Fruit fly (Drosophila melanogaster) whole organism, embryonic: ENCODE results near the gene CG12301.
A peak's percentile ranks its signal among the peaks of the same experiment; 100 is the strongest.

Experiments used
- Atf-2 ChIP-seq: fragments of 200-800 bp; sonication (Bioruptor generic); optimal IDR thresholded peaks from 2 replicates; lab custom pipeline; 2016; ENCODE audit warnings: missing biosample characterization, missing genetic modification characterization
- Blimp-1 ChIP-seq: fragments of 200-800 bp; sonication (Bioruptor generic); optimal IDR thresholded peaks from 3 replicates; lab custom pipeline; 2018; ENCODE audit warnings: missing biosample characterization, missing genetic modification characterization, mild to moderate bottlenecking, moderate library complexity, missing genetic modification reagents
- CG10654 ChIP-seq: fragments of 200-800 bp; sonication (Bioruptor generic); optimal IDR thresholded peaks from 2 replicates; lab custom pipeline; 2016; ENCODE audit warnings: missing biosample characterization, missing genetic modification characterization
- CG10979 ChIP-seq: fragments of 200-800 bp; sonication (Bioruptor generic); optimal IDR thresholded peaks from 2 replicates; lab custom pipeline; 2018; ENCODE audit warnings: missing biosample characterization, mild to moderate bottlenecking, missing genetic modification characterization, moderate library complexity
- CG11247 ChIP-seq: fragments of 200-800 bp; sonication (Bioruptor generic); IDR thresholded peaks from 2 replicates; pipeline ENCODE4 v1.3.6; 2022; ENCODE audit warnings: missing biosample characterization, missing genetic modification characterization
- CG12659 ChIP-seq: fragments of 200-800 bp; sonication (Bioruptor generic); optimal IDR thresholded peaks from 3 replicates; lab custom pipeline; 2017; ENCODE audit warnings: mild to moderate bottlenecking, missing biosample characterization, missing genetic modification reagents, missing genetic modification characterization
- CG12744 ChIP-seq: fragments of 200-800 bp; sonication (Bioruptor generic); optimal IDR thresholded peaks from 2 replicates; lab custom pipeline; 2016; ENCODE audit warnings: missing biosample characterization, missing genetic modification characterization
- CG12942 ChIP-seq: fragments of 200-800 bp; sonication (Bioruptor generic); optimal IDR thresholded peaks from 3 replicates; lab custom pipeline; 2016; ENCODE audit warnings: missing biosample characterization, missing genetic modification characterization
- CG13287 ChIP-seq: fragments of 200-800 bp; sonication (Bioruptor generic); IDR thresholded peaks from 2 replicates; pipeline ENCODE4 v1.3.6; 2022; ENCODE audit warnings: missing biosample characterization, missing genetic modification characterization; ENCODE audit not compliant: partially characterized antibody
- CG13424 ChIP-seq: fragments of 200-800 bp; sonication (Bioruptor generic); optimal IDR thresholded peaks from 2 replicates; lab custom pipeline; 2019; ENCODE audit warnings: missing biosample characterization, mild to moderate bottlenecking, missing genetic modification characterization, moderate library complexity
- CG15696 ChIP-seq: fragments of 200-800 bp; sonication (Bioruptor generic); optimal IDR thresholded peaks from 2 replicates; lab custom pipeline; 2019; ENCODE audit warnings: missing biosample characterization, mild to moderate bottlenecking, missing genetic modification characterization, moderate library complexity
- CG1603 ChIP-seq: fragments of 200-800 bp; sonication (Bioruptor generic); optimal IDR thresholded peaks from 2 replicates; lab custom pipeline; 2019; ENCODE audit warnings: missing biosample characterization, mild to moderate bottlenecking, missing genetic modification characterization, moderate library complexity
- CG16813 ChIP-seq: fragments of 200-800 bp; sonication (Bioruptor generic); IDR thresholded peaks from 3 replicates; pipeline ENCODE4 v1.3.6; 2022; ENCODE audit warnings: missing biosample characterization, missing genetic modification characterization; ENCODE audit not compliant: partially characterized antibody
- CG31388 ChIP-seq: fragments of 200-800 bp; sonication (Bioruptor generic); optimal IDR thresholded peaks from 2 replicates; lab custom pipeline; 2016; ENCODE audit warnings: missing biosample characterization, missing genetic modification characterization
- CG3163 ChIP-seq: fragments of 200-800 bp; sonication (Bioruptor generic); optimal IDR thresholded peaks from 3 replicates; lab custom pipeline; 2016; ENCODE audit warnings: missing biosample characterization, missing genetic modification characterization
- CG3726 ChIP-seq: fragments of 200-800 bp; sonication (Bioruptor generic); IDR thresholded peaks from 3 replicates; pipeline ENCODE4, ENCODE4 v1.3.6; 2022; ENCODE audit warnings: missing biosample characterization, missing genetic modification characterization
- CG4360 ChIP-seq: fragments of 200-800 bp; sonication (Bioruptor generic); IDR thresholded peaks from 2 replicates; pipeline ENCODE4 v1.3.6; 2022; ENCODE audit warnings: missing biosample characterization, missing genetic modification characterization
- CG4617 ChIP-seq: fragments of 200-800 bp; sonication (Bioruptor generic); optimal IDR thresholded peaks from 3 replicates; lab custom pipeline; 2016; ENCODE audit warnings: missing biosample characterization, missing genetic modification characterization, borderline replicate concordance
- CG6654 ChIP-seq: fragments of 200-800 bp; sonication (Bioruptor generic); optimal IDR thresholded peaks from 2 replicates; lab custom pipeline; 2017; ENCODE audit warnings: missing biosample characterization, mild to moderate bottlenecking, missing genetic modification characterization
- CG7372 ChIP-seq: fragments of 200-800 bp; sonication (Bioruptor generic); IDR thresholded peaks from 2 replicates; pipeline ENCODE4 v1.3.6; 2022; ENCODE audit warnings: missing biosample characterization, missing genetic modification characterization
- Chrac-16 ChIP-seq: fragments of 200-800 bp; sonication (Bioruptor generic); optimal IDR thresholded peaks from 3 replicates; lab custom pipeline; 2016; ENCODE audit warnings: missing biosample characterization, missing genetic modification characterization
- CkIIα-i1 ChIP-seq: fragments of 200-800 bp; sonication (Bioruptor generic); IDR thresholded peaks from 2 replicates; pipeline ENCODE4 v1.3.6; 2022; ENCODE audit warnings: missing biosample characterization, missing genetic modification characterization
- Dip3 ChIP-seq: fragments of 200-800 bp; sonication (Bioruptor generic); optimal IDR thresholded peaks from 3 replicates; lab custom pipeline; 2016; ENCODE audit warnings: missing biosample characterization, missing genetic modification characterization
- GATAe ChIP-seq: fragments of 200-800 bp; sonication (Bioruptor generic); conservative IDR thresholded peaks from 2 replicates; pipeline ENCODE4 v1.3.6; 2022; ENCODE audit warnings: missing biosample characterization, missing genetic modification characterization
- HLH4C ChIP-seq: fragments of 200-800 bp; sonication (Bioruptor generic); IDR thresholded peaks from 3 replicates; pipeline ENCODE4 v1.3.6; 2022; ENCODE audit warnings: missing biosample characterization, missing genetic modification characterization; ENCODE audit not compliant: partially characterized antibody
- HLH54F ChIP-seq: fragments of 200-800 bp; sonication (Bioruptor generic); optimal IDR thresholded peaks from 3 replicates; lab custom pipeline; 2016; ENCODE audit warnings: missing biosample characterization, missing genetic modification characterization
- Hand ChIP-seq: fragments of 200-800 bp; sonication (Bioruptor generic); optimal IDR thresholded peaks from 2 replicates; lab custom pipeline; 2017; ENCODE audit warnings: mild to moderate bottlenecking, missing biosample characterization, missing genetic modification reagents, missing genetic modification characterization
- Lhr ChIP-seq: fragments of 200-800 bp; sonication (Bioruptor generic); optimal IDR thresholded peaks from 3 replicates; lab custom pipeline; 2017; ENCODE audit warnings: mild to moderate bottlenecking, missing biosample characterization, missing genetic modification reagents, missing genetic modification characterization
- Mrtf ChIP-seq: fragments of 200-800 bp; sonication (Bioruptor generic); IDR thresholded peaks from 3 replicates; pipeline ENCODE4 v1.3.6; 2022; ENCODE audit warnings: missing biosample characterization, missing genetic modification characterization
- Ptx1 ChIP-seq: fragments of 200-800 bp; sonication (Bioruptor generic); IDR thresholded peaks from 2 replicates; pipeline ENCODE4 v1.3.6; 2022; ENCODE audit warnings: missing biosample characterization, missing genetic modification characterization
- Sin3A ChIP-seq: fragments of >200 bp; optimal IDR thresholded peaks from 2 replicates; lab custom pipeline; 2018
- Ssrp ChIP-seq: fragments of 200-800 bp; sonication (Bioruptor generic); optimal IDR thresholded peaks from 2 replicates; lab custom pipeline; 2018; ENCODE audit warnings: missing biosample characterization, mild to moderate bottlenecking, missing genetic modification characterization, moderate library complexity
- Vsx1 ChIP-seq: fragments of 200-800 bp; sonication (Bioruptor generic); optimal IDR thresholded peaks from 2 replicates; lab custom pipeline; 2017; ENCODE audit warnings: missing biosample characterization, mild to moderate bottlenecking, missing genetic modification characterization, missing genetic modification reagents
- Xbp1 ChIP-seq: fragments of 200-800 bp; sonication (Bioruptor generic); optimal IDR thresholded peaks from 3 replicates; lab custom pipeline; 2016; ENCODE audit warnings: missing biosample characterization, mild to moderate bottlenecking, missing genetic modification characterization
- chif ChIP-seq, 2 experiments: fragments of 200-800 bp; sonication (Bioruptor generic); optimal IDR thresholded peaks; 3 replicates each; lab custom pipeline; 2016; ENCODE audit warnings: missing biosample characterization in 2 of 2, missing genetic modification characterization in 2 of 2
- dm ChIP-seq: fragments of 200-800 bp; sonication (Bioruptor generic); optimal IDR thresholded peaks from 3 replicates; lab custom pipeline; 2016; ENCODE audit warnings: missing biosample characterization, missing genetic modification characterization
- dysf ChIP-seq: fragments of 200-800 bp; sonication (Bioruptor generic); IDR thresholded peaks from 3 replicates; pipeline ENCODE4 v1.3.6; 2022; ENCODE audit warnings: missing biosample characterization, missing genetic modification characterization
- exex ChIP-seq: fragments of 200-800 bp; sonication (Bioruptor generic); optimal IDR thresholded peaks from 4 replicates; lab custom pipeline; 2018; ENCODE audit warnings: missing biosample characterization, mild to moderate bottlenecking, missing genetic modification characterization, moderate library complexity
- fd64A ChIP-seq: fragments of 200-800 bp; sonication (Bioruptor generic); optimal IDR thresholded peaks from 3 replicates; lab custom pipeline; 2018; ENCODE audit warnings: missing biosample characterization, mild to moderate bottlenecking, missing genetic modification characterization
- fd96Cb ChIP-seq: fragments of 200-800 bp; sonication (Bioruptor generic); optimal IDR thresholded peaks from 2 replicates; lab custom pipeline; 2018; ENCODE audit warnings: missing biosample characterization, mild to moderate bottlenecking, missing genetic modification characterization, moderate library complexity
- gsb-n ChIP-seq: fragments of 200-800 bp; sonication (Bioruptor generic); optimal IDR thresholded peaks from 3 replicates; lab custom pipeline; 2018; ENCODE audit warnings: missing biosample characterization, mild to moderate bottlenecking, missing genetic modification characterization
- insv ChIP-seq, 2 experiments: fragments of 200-800 bp; sonication (Bioruptor generic); optimal IDR thresholded peaks; 3 replicates each; lab custom pipeline; 2016 to 2018; ENCODE audit warnings: missing biosample characterization in 2 of 2, missing genetic modification characterization in 2 of 2
- mirr ChIP-seq: fragments of 200-800 bp; sonication (Bioruptor generic); optimal IDR thresholded peaks from 3 replicates; lab custom pipeline; 2018; ENCODE audit warnings: missing biosample characterization, mild to moderate bottlenecking, missing genetic modification characterization
- org-1 ChIP-seq: fragments of 200-800 bp; sonication (Bioruptor generic); optimal IDR thresholded peaks from 2 replicates; lab custom pipeline; 2017; ENCODE audit warnings: missing biosample characterization, missing genetic modification characterization
- otp ChIP-seq: fragments of 200-800 bp; sonication (Bioruptor generic); IDR thresholded peaks from 3 replicates; pipeline ENCODE4, ENCODE4 v1.3.6; 2022; ENCODE audit warnings: missing biosample characterization, missing genetic modification characterization
- pnt ChIP-seq: fragments of 200-800 bp; sonication (Bioruptor generic); optimal IDR thresholded peaks from 3 replicates; lab custom pipeline; 2016; ENCODE audit warnings: missing biosample characterization, missing genetic modification characterization
- ro ChIP-seq: fragments of 200-800 bp; sonication (Bioruptor generic); IDR thresholded peaks from 2 replicates; pipeline ENCODE4 v1.3.6; 2022; ENCODE audit warnings: missing biosample characterization, missing genetic modification characterization
- sd ChIP-seq: fragments of 200-800 bp; sonication (Bioruptor generic); optimal IDR thresholded peaks from 3 replicates; lab custom pipeline; 2018; ENCODE audit warnings: missing biosample characterization, mild to moderate bottlenecking, missing genetic modification characterization, moderate library complexity
- sim ChIP-seq: fragments of 200-800 bp; sonication (Bioruptor generic); IDR thresholded peaks from 2 replicates; pipeline ENCODE4 v1.3.6; 2022; ENCODE audit warnings: missing biosample characterization, missing genetic modification characterization
- tna ChIP-seq: fragments of 200-800 bp; sonication (Bioruptor generic); IDR thresholded peaks from 2 replicates; pipeline ENCODE4 v1.3.6; 2022; ENCODE audit warnings: missing biosample characterization, missing genetic modification characterization; ENCODE audit not compliant: partially characterized antibody

CG12301 gene

dm6 chr3L:15537916-15538581, 42.6 kb upstream of the CG12301 start (continued):
- no peak for TF ChIP-seq Sin3A (lab: Kevin White, UChicago)
- TF ChIP-seq CG7372: no peak
- TF ChIP-seq CG3726 (GFP tag; lab: Robert Waterston, UW): no peak
- TF ChIP-seq mirr (GFP tag; lab: Kevin White, UChicago): no peak
- peak; percentile 71 for TF ChIP-seq CG13424 (tag; lab: Kevin White, UChicago)
- peak; percentile 33 for TF ChIP-seq CG10654
- TF ChIP-seq Dip3 (GFP tag; lab: Kevin White, UChicago): peak; percentile 35
- TF ChIP-seq CG6654 (GFP tag; lab: Kevin White, UChicago): peak; percentile 19
- 0 out of 2 replicates have a peak, but pooled peaks have one; percentile 8 for TF ChIP-seq CG4360 (GFP tag; lab: Robert Waterston, UW)
- peak; percentile 50 for TF ChIP-seq Chrac-16 (GFP tag; lab: Kevin White, UChicago)
- TF ChIP-seq CkIIα-i1 (GFP tag; lab: Robert Waterston, UW): no peak
- peak; percentile 53 for TF ChIP-seq Vsx1 (GFP tag; lab: Kevin White, UChicago)
- TF ChIP-seq CG1603 (tag; lab: Kevin White, UChicago): no peak
- peak; percentile 9 for TF ChIP-seq dm (GFP tag; lab: Kevin White, UChicago)
- TF ChIP-seq Hand: peak; percentile 5
- peak; percentile 65 for TF ChIP-seq CG12659
- no peak for TF ChIP-seq CG3163
- TF ChIP-seq dysf: peak; percentile 57; the same call in 2 of the 3 replicates
- TF ChIP-seq Atf-2 (GFP tag; lab: Kevin White, UChicago): peak; percentile 33
- TF ChIP-seq CG12744 (GFP tag; lab: Kevin White, UChicago): no peak
- peak; percentile 10 for TF ChIP-seq HLH54F (GFP tag; lab: Kevin White, UChicago)
- no peak for TF ChIP-seq CG16813 (GFP tag; lab: Robert Waterston, UW)
- TF ChIP-seq Ssrp (tag; lab: Kevin White, UChicago): peak; percentile 76
- TF ChIP-seq fd96Cb (tag; lab: Kevin White, UChicago): peak; percentile 72
- no peak for TF ChIP-seq HLH4C (GFP tag; lab: Robert Waterston, UW)
- no peak for TF ChIP-seq CG11247 (GFP tag; lab: Robert Waterston, UW)
- TF ChIP-seq fd64A (GFP tag; lab: Kevin White, UChicago): no peak
- peak; percentile 64 for TF ChIP-seq gsb-n (tag; lab: Kevin White, UChicago)
- TF ChIP-seq CG12942 (GFP tag; lab: Kevin White, UChicago): peak; percentile 24
- no peak for TF ChIP-seq CG31388 (GFP tag; lab: Kevin White, UChicago)
- peak; percentile 63 for TF ChIP-seq Xbp1 (GFP tag; lab: Kevin White, UChicago)
- no peak for TF ChIP-seq insv (GFP tag; optimal IDR thresholded peaks at IDR 0.05; lab: Kevin White, UChicago)
- no peak for TF ChIP-seq Mrtf (GFP tag; lab: Robert Waterston, UW)
- TF ChIP-seq CG10979 (tag; lab: Kevin White, UChicago): peak; percentile 76
- TF ChIP-seq GATAe: no peak
- peak; percentile 68 for TF ChIP-seq Blimp-1
- TF ChIP-seq ro (GFP tag; lab: Robert Waterston, UW): no peak
- TF ChIP-seq sim (GFP tag; lab: Robert Waterston, UW): no peak
- TF ChIP-seq org-1: peak; percentile 66
- TF ChIP-seq Lhr: no peak
- TF ChIP-seq sd: peak; percentile 4
- peak; percentile 46 for TF ChIP-seq CG15696 (tag; lab: Kevin White, UChicago)
- no peak for TF ChIP-seq CG4617 (GFP tag; lab: Kevin White, UChicago)
- TF ChIP-seq CG13287 (GFP tag; lab: Robert Waterston, UW): no peak
- peak; percentile 73 for TF ChIP-seq Ptx1 (GFP tag; lab: Robert Waterston, UW)
- TF ChIP-seq otp: no peak
- no peak for TF ChIP-seq exex (tag; lab: Kevin White, UChicago)
- no peak for TF ChIP-seq tna (GFP tag; lab: Robert Waterston, UW)
- peak; percentile 2 for TF ChIP-seq pnt
- TF ChIP-seq chif (GFP tag; optimal IDR thresholded peaks at IDR 0.05; lab: Kevin White, UChicago): peak; percentile 59 to 70
